Worm (Caenorhabditis elegans) whole organism, young adult: Measurements from ENCODE around the gene ncx-3.

Source experiments
- ceh-91 ChIP-seq: fragments of 200-800 bp; sonication (Bioruptor generic); IDR thresholded peaks from 2 replicates; pipeline ENCODE4 v1.3.6; 2022; ENCODE audit warnings: missing genetic modification reagents, missing genetic modification characterization, missing compliant biosample characterization
- unc-130 ChIP-seq: sonication (generic microtip); optimal IDR thresholded peaks from 2 replicates; lab custom pipeline; 2016; ENCODE audit warnings: missing genetic modification reagents, missing genetic modification characterization, missing compliant biosample characterization

ce11 chrIV:10761344-10761743 lies 44.9 kb downstream of the ncx-3 start, which contains the start of gene ugt-54:
- TF ChIP-seq ceh-91 (GFP tag; lab: Robert Waterston, UW), result no peak
- no peak for TF ChIP-seq unc-130 (GFP tag; lab: Kevin White, UChicago)
